Worm (Caenorhabditis elegans): ENCODE measurements around the gene Y113G7A.13.

DNA sequence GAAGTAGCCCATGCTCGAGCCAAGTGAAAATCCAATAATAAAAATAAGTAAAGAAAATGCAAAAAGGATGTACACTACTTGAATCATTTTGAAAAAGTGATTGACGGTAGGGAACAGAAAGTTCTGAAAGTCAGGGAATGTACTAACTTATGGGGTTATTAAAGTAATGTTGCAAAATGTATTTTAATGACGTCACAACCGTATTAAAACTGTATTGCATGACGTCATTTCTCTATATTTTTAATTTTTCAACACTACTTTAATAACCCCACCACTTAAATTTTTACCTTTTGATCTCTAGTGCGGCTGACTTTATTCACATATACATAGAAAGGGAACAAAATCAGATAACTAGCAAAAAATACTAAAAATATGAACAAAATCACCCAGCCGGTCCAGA, 34.3 kb downstream of the Y113G7A.13 start:
- no peak for TF ChIP-seq flt-1 (GFP tag; IDR thresholded peaks at IDR 0.05)
- TF ChIP-seq tbx-11 (GFP tag; IDR thresholded peaks at IDR 0.05), result no peak
- no peak for TF ChIP-seq F13C5.2 (tag; optimal IDR thresholded peaks at IDR 0.05)
- no peak for TF ChIP-seq ceh-13 (GFP tag; optimal IDR thresholded peaks at IDR 0.05)
- TF ChIP-seq ama-1 (optimal IDR thresholded peaks at IDR 0.05), result no peak
- no peak for TF ChIP-seq hmbx-1 (tag; optimal IDR thresholded peaks at IDR 0.05)
- TF ChIP-seq hnd-1 (tag; optimal IDR thresholded peaks at IDR 0.05), result no peak
- no peak for TF ChIP-seq B0310.2 (tag; optimal IDR thresholded peaks at IDR 0.05)
- TF ChIP-seq pes-1 (GFP tag; IDR thresholded peaks at IDR 0.05), result no peak
- no peak for TF ChIP-seq ets-7 (tag; optimal IDR thresholded peaks at IDR 0.05)
- no peak for TF ChIP-seq hmg-4 (GFP tag; optimal IDR thresholded peaks at IDR 0.05)
- TF ChIP-seq tbx-37 (GFP tag; conservative IDR thresholded peaks at IDR 0.05), result no peak
